Fruit fly (Drosophila melanogaster): ENCODE results near the gene CG7945.

The CG7945 gene

dm6 chr3L:15498745-15499144, 25.2 kb downstream of the CG7945 start, which contains the start of gene CG7275:
Gene CG7275, plus strand, starts transcription at chr3L:15498959.
- TF ChIP-seq CG12605 (GFP tag; IDR thresholded peaks at IDR 0.05) (no peak), CG15710 (tag; optimal IDR thresholded peaks at IDR 0.05) (peak; percentile 7)

- no peak for TF ChIP-seq Pif1A (GFP tag; optimal IDR thresholded peaks at IDR 0.05)
- no peak for TF ChIP-seq CG17806 (tag; optimal IDR thresholded peaks at IDR 0.05)
- no peak for TF ChIP-seq CG8159 (tag; optimal IDR thresholded peaks at IDR 0.05)
- TF ChIP-seq CG4496 (GFP tag; IDR thresholded peaks at IDR 0.05), result no peak
- TF ChIP-seq CG32121 (GFP tag; IDR thresholded peaks at IDR 0.05), result no peak
- TF ChIP-seq gl (tag; optimal IDR thresholded peaks at IDR 0.05), result no peak
- no peak for TF ChIP-seq CG12605 (GFP tag; IDR thresholded peaks at IDR 0.05)
- no peak for TF ChIP-seq CG8301 (tag; optimal IDR thresholded peaks at IDR 0.05)
These were observed 26.0 kb downstream of the CG7945 start, which contains the start of gene CG7276 for dm6 chr3L:15497902-15498301. Gene CG7276, plus strand, starts transcription at chr3L:15498202.

- TF ChIP-seq Snoo (tag; optimal IDR thresholded peaks at IDR 0.05) (no peak), Pif1B (GFP tag; optimal IDR thresholded peaks at IDR 0.05) (no peak), CG13204 (GFP tag; optimal IDR thresholded peaks at IDR 0.05) (no peak), CG12605 (GFP tag; IDR thresholded peaks at IDR 0.05) (no peak), CG4496 (GFP tag; IDR thresholded peaks at IDR 0.05) (no peak), EcR (GFP tag; optimal IDR thresholded peaks at IDR 0.05) (no peak), CG9948 (tag; optimal IDR thresholded peaks at IDR 0.05) (no peak), CG8159 (tag; optimal IDR thresholded peaks at IDR 0.05) (no peak), CG14655 (GFP tag; optimal IDR thresholded peaks at IDR 0.05) (no peak), CG8301 (tag; optimal IDR thresholded peaks at IDR 0.05) (no peak), D1 (tag; optimal IDR thresholded peaks at IDR 0.05) (no peak), CG32121 (GFP tag; IDR thresholded peaks at IDR 0.05) (no peak), CG10348 (GFP tag; IDR thresholded peaks at IDR 0.05) (no peak), CG34367 (tag; optimal IDR thresholded peaks at IDR 0.05) (no peak), Ets98B (GFP tag; IDR thresholded peaks at IDR 0.05) (no peak), rn (GFP tag; IDR thresholded peaks at IDR 0.05) (no peak), Pif1A (GFP tag; optimal IDR thresholded peaks at IDR 0.05) (no peak)
These were observed 27.7 kb downstream of the CG7945 start, which contains the start of gene CG13455 for dm6 chr3L:15496274-15496673. Gene CG13455, plus strand, starts transcription at chr3L:15496574.

- no peak for TF ChIP-seq CG9948 (tag; optimal IDR thresholded peaks at IDR 0.05)
- TF ChIP-seq CG32121 (GFP tag; IDR thresholded peaks at IDR 0.05), result no peak
- TF ChIP-seq CG12605 (GFP tag; IDR thresholded peaks at IDR 0.05), result no peak
- no peak for TF ChIP-seq fd96Ca (GFP tag; IDR thresholded peaks at IDR 0.05)
- TF ChIP-seq CG8159 (tag; optimal IDR thresholded peaks at IDR 0.05), result no peak
- TF ChIP-seq CG10348 (GFP tag; IDR thresholded peaks at IDR 0.05), result no peak
- TF ChIP-seq Pif1A (GFP tag; optimal IDR thresholded peaks at IDR 0.05), result no peak
- TF ChIP-seq CG13204 (GFP tag; optimal IDR thresholded peaks at IDR 0.05), result no peak
- no peak for TF ChIP-seq CG15710 (tag; optimal IDR thresholded peaks at IDR 0.05)
- TF ChIP-seq Pif1B (GFP tag; optimal IDR thresholded peaks at IDR 0.05), result no peak
- TF ChIP-seq rn (GFP tag; IDR thresholded peaks at IDR 0.05), result no peak
- TF ChIP-seq EcR (GFP tag; optimal IDR thresholded peaks at IDR 0.05), result no peak
- no peak for TF ChIP-seq CG34367 (tag; optimal IDR thresholded peaks at IDR 0.05)
- no peak for TF ChIP-seq D1 (tag; optimal IDR thresholded peaks at IDR 0.05)
- no peak for TF ChIP-seq Ets98B (GFP tag; IDR thresholded peaks at IDR 0.05)
- no peak for TF ChIP-seq gl (tag; optimal IDR thresholded peaks at IDR 0.05)
These were observed 28.5 kb downstream of the CG7945 start, which contains the start of gene CG12355 for dm6 chr3L:15495449-15495848. Gene CG12355, minus strand, starts transcription at chr3L:15495549.

dm6 chr3L:15494599-15495271, 29.2 kb downstream of the CG7945 start:
- TF ChIP-seq CG14655 (GFP tag; optimal IDR thresholded peaks at IDR 0.05), result no peak
- TF ChIP-seq fd96Ca (GFP tag; IDR thresholded peaks at IDR 0.05), result no peak
- no peak for TF ChIP-seq CG12605 (GFP tag; IDR thresholded peaks at IDR 0.05)
- no peak for TF ChIP-seq CG8159 (tag; optimal IDR thresholded peaks at IDR 0.05)
- no peak for TF ChIP-seq rn (GFP tag; IDR thresholded peaks at IDR 0.05)
- no peak for TF ChIP-seq CG9948 (tag; optimal IDR thresholded peaks at IDR 0.05)
- TF ChIP-seq CG4496 (GFP tag; IDR thresholded peaks at IDR 0.05), result no peak
- no peak for TF ChIP-seq CG17806 (tag; optimal IDR thresholded peaks at IDR 0.05)
- no peak for TF ChIP-seq D1 (tag; optimal IDR thresholded peaks at IDR 0.05)
- TF ChIP-seq CG34367 (tag; optimal IDR thresholded peaks at IDR 0.05), result no peak
- no peak for TF ChIP-seq CG15710 (tag; optimal IDR thresholded peaks at IDR 0.05)

- TF ChIP-seq CG32121 (GFP tag; IDR thresholded peaks at IDR 0.05), result no peak
- no peak for TF ChIP-seq Pif1B (GFP tag; optimal IDR thresholded peaks at IDR 0.05)
- no peak for TF ChIP-seq EcR (GFP tag; optimal IDR thresholded peaks at IDR 0.05)
- no peak for TF ChIP-seq CG4496 (GFP tag; IDR thresholded peaks at IDR 0.05)
- no peak for TF ChIP-seq CG8301 (tag; optimal IDR thresholded peaks at IDR 0.05)
- no peak for TF ChIP-seq CG15710 (tag; optimal IDR thresholded peaks at IDR 0.05)
- TF ChIP-seq CG9948 (tag; optimal IDR thresholded peaks at IDR 0.05), result no peak
- TF ChIP-seq gl (tag; optimal IDR thresholded peaks at IDR 0.05), result no peak
- no peak for TF ChIP-seq rn (GFP tag; IDR thresholded peaks at IDR 0.05)
- TF ChIP-seq CG17806 (tag; optimal IDR thresholded peaks at IDR 0.05), result no peak
- TF ChIP-seq fd96Ca (GFP tag; IDR thresholded peaks at IDR 0.05), result no peak
- TF ChIP-seq Ets98B (GFP tag; IDR thresholded peaks at IDR 0.05), result no peak
These were observed 29.9 kb downstream of the CG7945 start for dm6 chr3L:15493886-15494598.

Measured in whole organism, pupa.